Worm (Caenorhabditis elegans) whole organism, L4/young adult: ENCODE results near the gene oma-2.

Experiments
- W03F9.2 ChIP-seq: fragments of 150-350 bp; optimal IDR thresholded peaks from 2 replicates; lab custom pipeline; 2014; ENCODE audit warnings: missing biosample characterization, missing genetic modification characterization
- him-1 ChIP-seq: sonication (generic microtip); optimal IDR thresholded peaks from 2 replicates; lab custom pipeline; 2016; ENCODE audit warnings: missing genotype, missing genetic modification reagents, missing genetic modification characterization, missing compliant biosample characterization

DNA sequence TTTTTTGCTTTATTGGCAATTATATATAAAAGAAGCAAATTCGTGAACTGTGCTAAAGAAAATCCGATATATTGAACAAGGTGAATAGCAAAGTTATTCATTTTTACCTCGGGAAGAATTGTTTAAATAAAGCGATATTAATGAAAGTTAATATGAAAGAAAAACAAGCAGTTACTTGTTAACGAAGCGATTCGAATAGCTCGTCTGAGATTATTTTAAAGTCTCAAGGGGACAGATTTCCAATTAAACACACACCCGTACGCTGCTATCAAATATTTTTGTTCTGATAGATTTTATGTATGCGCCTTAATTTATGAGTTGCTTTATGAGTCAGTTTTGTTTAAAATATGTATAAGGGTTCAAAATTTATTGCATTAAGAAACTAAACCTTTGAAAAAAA is 38.6 kb downstream of the oma-2 start, which contains the start of gene str-140:
- no peak for TF ChIP-seq him-1
- TF ChIP-seq W03F9.2 (tag; lab: Kevin White, UChicago), result no peak
